Fruit fly (Drosophila melanogaster) whole organism, wandering third instar larva: ENCODE results near the gene Duox.

Experiments
- Abd-B ChIP-seq: fragments of >200 bp; optimal IDR thresholded peaks from 2 replicates; lab custom pipeline; 2017; ENCODE audit warnings: missing biosample characterization, missing genetic modification characterization
- CG32264 ChIP-seq: fragments of 200-800 bp; sonication (Bioruptor generic); optimal IDR thresholded peaks from 2 replicates; lab custom pipeline; 2016; ENCODE audit warnings: missing biosample characterization, missing genetic modification characterization
- CG9705 ChIP-seq: fragments of 200-800 bp; sonication (Bioruptor generic); optimal IDR thresholded peaks from 2 replicates; lab custom pipeline; 2018; ENCODE audit warnings: missing biosample characterization, mild to moderate bottlenecking, missing genetic modification characterization
- CrebA ChIP-seq: fragments of 200-800 bp; sonication (Bioruptor generic); optimal IDR thresholded peaks from 2 replicates; lab custom pipeline; 2016; ENCODE audit warnings: missing biosample characterization, mild to moderate bottlenecking, missing genetic modification characterization, borderline replicate concordance
- Dfd ChIP-seq: fragments of >200 bp; optimal IDR thresholded peaks from 2 replicates; lab custom pipeline; 2017; ENCODE audit warnings: missing biosample characterization, missing genetic modification characterization
- Dif ChIP-seq: fragments of 200-275, 200-300 bp; sonication (Bioruptor generic); optimal IDR thresholded peaks from 2 replicates; lab custom pipeline; 2018; ENCODE audit warnings: missing biosample characterization, missing genetic modification characterization; ENCODE audit not compliant: partially characterized antibody
- HLH106 ChIP-seq: fragments of 200-800 bp; optimal IDR thresholded peaks from 3 replicates; lab custom pipeline; 2019; ENCODE audit warnings: missing biosample characterization, mild to moderate bottlenecking, missing genetic modification characterization, moderate library complexity
- Hr78 ChIP-seq: fragments of >200 bp; optimal IDR thresholded peaks from 2 replicates; lab custom pipeline; 2017; ENCODE audit warnings: missing biosample characterization, missing genetic modification characterization
- Hr83 ChIP-seq: fragments of 200-300 bp; sonication (Bioruptor generic); optimal IDR thresholded peaks from 2 replicates; lab custom pipeline; 2016; ENCODE audit warnings: missing biosample characterization, mild to moderate bottlenecking, missing genetic modification characterization, moderate library complexity; ENCODE audit not compliant: poor library complexity, severe bottlenecking
- Jra ChIP-seq: sonication (Bioruptor generic); optimal IDR thresholded peaks from 2 replicates; lab custom pipeline; 2016; ENCODE audit warnings: missing biosample characterization, missing genetic modification characterization
- Mio ChIP-seq: sonication (Bioruptor generic); optimal IDR thresholded peaks from 2 replicates; lab custom pipeline; 2016; ENCODE audit warnings: missing biosample characterization, missing genetic modification characterization
- OdsH ChIP-seq: fragments of 200-800 bp; sonication (Bioruptor generic); optimal IDR thresholded peaks from 2 replicates; lab custom pipeline; 2016; ENCODE audit warnings: missing biosample characterization, mild to moderate bottlenecking, missing genetic modification characterization
- Rel ChIP-seq, 2 experiments: fragments of 200-800 bp; sonication (Bioruptor generic) in 1 of 2; optimal IDR thresholded peaks; 2 replicates in 1 of 2; 3 replicates in 1 of 2; lab custom pipeline; 2016 to 2019; ENCODE audit warnings: mild to moderate bottlenecking in 2 of 2, missing biosample characterization in 2 of 2, missing genetic modification characterization in 2 of 2, moderate library complexity in 1 of 2
- Sp1 ChIP-seq: fragments of 200-800 bp; sonication (Bioruptor generic); optimal IDR thresholded peaks from 3 replicates; lab custom pipeline; 2019; ENCODE audit warnings: missing biosample characterization, mild to moderate bottlenecking, missing genetic modification characterization, moderate library complexity
- Vsx2 ChIP-seq: fragments of 200-300, 225-300 bp; sonication (Bioruptor generic); optimal IDR thresholded peaks from 2 replicates; lab custom pipeline; 2018; ENCODE audit warnings: missing biosample characterization, missing genetic modification characterization; ENCODE audit not compliant: partially characterized antibody
- br ChIP-seq: fragments of 200-800 bp; sonication (Bioruptor generic); optimal IDR thresholded peaks from 2 replicates; lab custom pipeline; 2016; ENCODE audit warnings: missing biosample characterization, missing genetic modification characterization
- dmrt93B ChIP-seq: fragments of 200-800 bp; sonication (Bioruptor generic); optimal IDR thresholded peaks from 2 replicates; lab custom pipeline; 2018; ENCODE audit warnings: missing biosample characterization, mild to moderate bottlenecking, missing genetic modification characterization
- dsf ChIP-seq: sonication (Bioruptor generic); optimal IDR thresholded peaks from 2 replicates; lab custom pipeline; 2016; ENCODE audit warnings: missing biosample characterization, missing genetic modification characterization, borderline replicate concordance
- fru ChIP-seq: fragments of 200-800 bp; sonication (Bioruptor generic); optimal IDR thresholded peaks from 3 replicates; lab custom pipeline; 2016; ENCODE audit warnings: missing biosample characterization, mild to moderate bottlenecking, missing genetic modification characterization
- h ChIP-seq: fragments of 200-800 bp; sonication (Bioruptor generic); optimal IDR thresholded peaks from 3 replicates; lab custom pipeline; 2016; ENCODE audit warnings: missing biosample characterization, mild to moderate bottlenecking, missing genetic modification characterization
- jim ChIP-seq: fragments of 175-275, 200-325 bp; sonication (Bioruptor generic); optimal IDR thresholded peaks from 2 replicates; lab custom pipeline; 2016; ENCODE audit warnings: missing biosample characterization, mild to moderate bottlenecking, missing genetic modification characterization
- pan ChIP-seq: fragments of >200 bp; optimal IDR thresholded peaks from 2 replicates; lab custom pipeline; 2017
- psq ChIP-seq: fragments of 200-800 bp; sonication (Bioruptor generic); optimal IDR thresholded peaks from 3 replicates; lab custom pipeline; 2017; ENCODE audit warnings: missing biosample characterization, mild to moderate bottlenecking, missing genetic modification characterization, moderate library complexity
- rgr ChIP-seq: fragments of 200-800 bp; sonication (Bioruptor generic); optimal IDR thresholded peaks from 3 replicates; lab custom pipeline; 2016; ENCODE audit warnings: missing biosample characterization, mild to moderate bottlenecking, missing genetic modification characterization
- sage ChIP-seq: fragments of 200-800 bp; sonication (Bioruptor generic); optimal IDR thresholded peaks from 2 replicates; lab custom pipeline; 2016; ENCODE audit warnings: missing biosample characterization, mild to moderate bottlenecking, missing genetic modification characterization
- tai ChIP-seq: sonication (Bioruptor generic); optimal IDR thresholded peaks from 2 replicates; lab custom pipeline; 2016; ENCODE audit warnings: missing biosample characterization, missing genetic modification characterization
- usp ChIP-seq: fragments of >200 bp; optimal IDR thresholded peaks from 2 replicates; lab custom pipeline; 2017; ENCODE audit warnings: missing biosample characterization, missing genetic modification characterization
- woc ChIP-seq: sonication (Bioruptor generic); optimal IDR thresholded peaks from 2 replicates; lab custom pipeline; 2016; ENCODE audit warnings: missing biosample characterization, mild to moderate bottlenecking, missing genetic modification characterization

The Duox gene

DNA sequence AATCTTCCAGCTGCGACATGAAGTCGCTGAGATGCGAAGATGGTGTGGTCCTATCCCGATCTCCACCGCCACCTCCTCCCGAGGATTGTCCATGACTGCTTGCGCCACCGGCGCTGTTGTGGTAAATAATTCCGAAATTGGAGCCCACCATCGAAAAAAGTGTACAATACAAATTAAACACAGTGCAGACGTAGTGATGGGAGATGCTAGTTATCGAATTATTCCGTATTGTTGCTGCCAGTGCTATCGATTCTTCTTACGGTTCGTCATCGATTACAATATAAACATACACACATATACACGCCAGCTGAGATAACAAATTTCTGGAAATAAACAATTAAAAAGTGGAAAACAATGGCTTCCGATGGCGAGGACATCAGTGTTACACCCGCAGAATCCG lies 62.4 kb downstream of the Duox start, which contains the start of the genes Taf10b and Taf10:
Gene Taf10b, minus strand, starts transcription at position 219 of the 400 bp plus-strand sequence.
Gene Taf10, plus strand, starts transcription at position 264 of the 400 bp plus-strand sequence.
- TF ChIP-seq sage (GFP tag; lab: Kevin White, UChicago) (no peak), Abd-B (no peak), woc (GFP tag; lab: Kevin White, UChicago) (no peak), Dfd (GFP tag; lab: Kevin White, UChicago) (no peak), tai (GFP tag; lab: Kevin White, UChicago) (no peak), usp (GFP tag; lab: Kevin White, UChicago) (no peak), psq (GFP tag; lab: Kevin White, UChicago) (no peak), Hr83 (GFP tag; lab: Kevin White, UChicago) (peak; percentile 2), CrebA (no peak), CG32264 (GFP tag; lab: Kevin White, UChicago) (no peak), Sp1 (GFP tag; lab: Kevin White, UChicago) (peak; percentile 18), Dif (GFP tag; lab: Kevin White, UChicago) (no peak), rgr (GFP tag; lab: Kevin White, UChicago) (peak; percentile 31), dmrt93B (GFP tag; lab: Kevin White, UChicago) (no peak), Jra (GFP tag; lab: Kevin White, UChicago) (no peak), pan (lab: Kevin White, UChicago) (no peak), HLH106 (tag; lab: Kevin White, UChicago) (no peak), jim (GFP tag; lab: Kevin White, UChicago) (no peak), Mio (GFP tag; lab: Kevin White, UChicago) (no peak), dsf (GFP tag; lab: Kevin White, UChicago) (no peak), OdsH (no peak), br (GFP tag; lab: Kevin White, UChicago) (no peak), fru (GFP tag; lab: Kevin White, UChicago) (no peak), CG9705 (GFP tag; lab: Kevin White, UChicago) (no peak), h (GFP tag; lab: Kevin White, UChicago) (peak; percentile 4), Vsx2 (GFP tag; lab: Kevin White, UChicago) (no peak), Hr78 (GFP tag; lab: Kevin White, UChicago) (no peak), Rel (GFP tag; optimal IDR thresholded peaks at IDR 0.05; lab: Kevin White, UChicago) (no peak), Rel (tag; optimal IDR thresholded peaks at IDR 0.05; lab: Kevin White, UChicago) (peak; percentile 41)
- TF ChIP-seq, all 38 proteins: peak for 5
